Worm (Caenorhabditis elegans): ENCODE data around the gene sgo-1.

The sgo-1 gene

DNA sequence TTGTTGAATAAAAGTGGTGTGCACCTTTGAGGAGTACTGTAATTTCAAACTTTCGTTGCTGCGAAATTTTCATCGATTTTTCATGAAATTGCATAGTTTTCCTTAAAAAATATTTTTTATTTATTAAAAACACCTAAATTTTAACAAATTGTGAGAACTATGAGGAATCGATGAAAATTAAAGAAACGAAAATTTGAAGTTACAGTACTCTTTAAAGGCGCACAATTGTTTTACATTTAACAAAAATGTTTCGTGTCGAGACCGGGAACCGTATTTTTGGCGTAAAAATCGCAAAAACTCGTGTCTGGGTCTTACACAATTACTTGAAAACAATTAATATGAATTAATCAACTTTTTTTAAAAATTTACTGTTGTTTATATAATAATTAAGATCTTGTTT lies 26.1 kb downstream of the sgo-1 start, which contains the start of gene rdl-1:
rdl-1 (minus strand) TSS at position 101 of the 400 bp plus-strand sequence.
- no peak for TF ChIP-seq nhr-21 (tag; optimal IDR thresholded peaks at IDR 0.05)
- TF ChIP-seq zag-1 (tag; optimal IDR thresholded peaks at IDR 0.05) = no peak
- TF ChIP-seq gmeb-1 (tag; optimal IDR thresholded peaks at IDR 0.05) = no peak
- TF ChIP-seq Y55F3AM.14 (GFP tag; optimal IDR thresholded peaks at IDR 0.05) = no peak
- no peak for TF ChIP-seq elt-1 (tag; optimal IDR thresholded peaks at IDR 0.05)
- TF ChIP-seq lin-39 (tag; optimal IDR thresholded peaks at IDR 0.05) = no peak
- TF ChIP-seq F13H6.1 (tag; optimal IDR thresholded peaks at IDR 0.05) = no peak
- no peak for TF ChIP-seq nhr-23 (tag; optimal IDR thresholded peaks at IDR 0.05)
- no peak for TF ChIP-seq dmd-4 (tag; optimal IDR thresholded peaks at IDR 0.05)
- TF ChIP-seq ZK546.5 (tag; optimal IDR thresholded peaks at IDR 0.05) = no peak
- TF ChIP-seq egl-27 (tag; optimal IDR thresholded peaks at IDR 0.05) = no peak

DNA sequence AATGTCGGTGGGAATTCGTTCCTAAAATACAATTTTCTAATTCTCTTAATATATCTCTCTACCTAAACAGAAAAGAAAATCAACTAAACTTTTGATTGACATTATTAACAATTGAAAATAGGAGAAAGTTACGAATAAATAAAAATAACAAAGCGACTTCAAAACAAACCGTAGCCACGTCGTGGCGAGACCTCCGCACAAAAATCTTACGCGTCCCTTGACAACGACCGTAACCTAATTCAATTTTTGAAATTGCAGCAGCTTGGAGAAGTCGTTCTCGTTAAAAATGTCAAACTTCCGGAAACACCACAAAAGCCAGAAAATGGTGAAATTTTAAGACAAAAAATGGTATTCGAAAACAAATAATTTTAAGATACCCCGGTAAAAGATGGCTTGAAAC lies 32.0 kb downstream of the sgo-1 start:
- no peak for TF ChIP-seq lin-11 (tag; optimal IDR thresholded peaks at IDR 0.05)
- TF ChIP-seq C34F6.9 (tag; optimal IDR thresholded peaks at IDR 0.05) = no peak

DNA sequence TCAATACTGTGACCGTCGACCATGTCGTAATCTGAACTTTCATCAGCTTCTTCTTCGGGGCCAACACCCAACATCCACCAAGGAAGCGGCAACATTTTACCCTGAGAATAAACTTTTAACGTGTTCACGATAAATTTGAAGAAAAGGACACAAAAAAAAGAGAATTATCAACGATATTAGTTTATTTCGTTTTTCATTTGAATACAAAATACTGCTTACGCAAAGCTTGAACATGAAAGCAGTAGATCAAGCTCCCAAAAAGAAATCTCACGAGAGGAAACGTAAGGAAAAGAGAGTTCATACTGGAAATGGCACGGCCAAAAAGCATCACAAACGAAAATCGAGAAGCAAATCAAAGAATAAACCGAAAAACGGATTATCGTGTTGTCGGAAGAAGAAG lies 32.5 kb downstream of the sgo-1 start, which contains the start of the genes C46A5.6 and C46A5.1:
C46A5.6 (minus strand) TSS at position 101 of the 400 bp plus-strand sequence.
C46A5.1 (plus strand) TSS at position 184 of the 400 bp plus-strand sequence.
- no peak for TF ChIP-seq nhr-77 (tag; optimal IDR thresholded peaks at IDR 0.05)
- TF ChIP-seq ztf-11 (tag; optimal IDR thresholded peaks at IDR 0.05) = no peak
- TF ChIP-seq nhr-237 (tag; optimal IDR thresholded peaks at IDR 0.05) = no peak

DNA sequence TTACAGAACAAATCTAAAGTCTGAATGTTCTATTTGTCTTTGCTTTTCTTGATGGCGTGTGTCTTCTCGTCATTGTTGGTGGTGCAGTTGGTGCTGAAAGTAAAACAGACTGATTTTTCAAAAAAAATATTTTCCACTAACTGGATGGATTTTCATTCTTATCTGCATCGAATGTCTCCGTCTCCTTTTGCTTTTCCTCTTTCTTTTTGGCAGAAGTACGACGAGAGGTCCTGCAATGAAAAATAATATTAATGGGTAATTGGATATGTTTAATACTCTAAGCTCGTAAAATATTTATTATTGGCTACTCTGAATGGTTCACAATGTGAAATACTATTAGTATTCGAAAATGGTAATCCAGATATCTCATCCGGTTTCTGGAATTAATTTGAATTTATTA lies 36.2 kb downstream of the sgo-1 start, which contains the start of gene del-7:
del-7 (plus strand) TSS at position 301 of the 400 bp plus-strand sequence.
- no peak for TF ChIP-seq Y55F3AM.14 (GFP tag; optimal IDR thresholded peaks at IDR 0.05)
- no peak for TF ChIP-seq nhr-21 (tag; optimal IDR thresholded peaks at IDR 0.05)
- TF ChIP-seq mab-5 (tag; optimal IDR thresholded peaks at IDR 0.05) = no peak
- no peak for TF ChIP-seq fos-1 (tag; optimal IDR thresholded peaks at IDR 0.05)
- TF ChIP-seq sma-9 (GFP tag; optimal IDR thresholded peaks at IDR 0.05) = no peak
- TF ChIP-seq sma-9 (tag; optimal IDR thresholded peaks at IDR 0.05) = no peak
- no peak for TF ChIP-seq nhr-12 (tag; optimal IDR thresholded peaks at IDR 0.05)
- TF ChIP-seq nhr-25 (tag; optimal IDR thresholded peaks at IDR 0.05) = no peak
- TF ChIP-seq elt-1 (tag; optimal IDR thresholded peaks at IDR 0.05) = no peak
- TF ChIP-seq nhr-10 (tag; optimal IDR thresholded peaks at IDR 0.05) = no peak
- TF ChIP-seq unc-39 (tag; optimal IDR thresholded peaks at IDR 0.05) = no peak
- no peak for TF ChIP-seq elt-3 (tag; optimal IDR thresholded peaks at IDR 0.05)
- TF ChIP-seq peb-1 (tag; optimal IDR thresholded peaks at IDR 0.05) = no peak

DNA sequence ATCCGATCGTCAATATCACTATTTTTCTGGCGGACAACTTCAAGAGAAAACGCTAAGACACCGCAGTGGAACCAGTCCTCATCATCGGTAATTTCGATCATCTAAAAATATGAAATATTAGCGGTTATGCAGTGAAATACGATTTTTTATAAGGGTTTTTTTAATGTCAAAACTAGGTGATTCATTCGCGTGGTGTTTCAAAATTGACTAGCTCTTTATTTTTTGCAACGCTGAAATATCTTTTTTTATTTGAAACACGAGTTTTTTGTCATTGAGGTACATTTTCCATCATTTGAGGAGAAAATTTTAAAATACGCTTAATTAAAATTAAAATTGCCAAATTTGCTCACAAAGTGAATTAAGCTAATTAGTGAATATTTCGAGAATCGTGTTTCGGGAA lies 36.8 kb downstream of the sgo-1 start, which contains the start of gene dsb-3:
dsb-3 (minus strand) TSS at position 101 of the 400 bp plus-strand sequence.
- TF ChIP-seq mab-5 (tag; optimal IDR thresholded peaks at IDR 0.05) = no peak
- TF ChIP-seq lsy-2 (tag; optimal IDR thresholded peaks at IDR 0.05) = no peak
- TF ChIP-seq R02D3.7 (tag; optimal IDR thresholded peaks at IDR 0.05) = no peak

DNA sequence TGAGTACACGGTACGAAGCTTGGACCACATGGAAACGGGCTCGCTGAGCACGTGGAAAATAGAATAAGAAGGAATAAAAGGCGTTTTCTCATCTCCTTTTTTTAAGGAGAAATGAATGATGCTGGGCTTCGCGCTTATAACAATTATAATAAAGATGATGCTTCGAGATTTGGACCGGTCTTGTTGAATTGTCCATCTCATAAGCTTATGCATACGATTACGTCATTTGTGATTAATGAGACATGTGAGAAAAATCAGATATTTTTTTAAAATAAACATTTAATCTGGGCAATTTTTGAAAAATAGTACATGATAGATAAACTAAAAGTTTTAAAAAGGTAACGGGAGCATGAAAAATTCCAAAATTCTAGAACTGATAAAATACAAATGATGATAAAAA lies 39.0 kb downstream of the sgo-1 start, which contains the start of gene C46A5.4:
C46A5.4 (minus strand) TSS at position 101 of the 400 bp plus-strand sequence.
- TF ChIP-seq nhr-23 (tag; optimal IDR thresholded peaks at IDR 0.05) (no peak), elt-3 (tag; optimal IDR thresholded peaks at IDR 0.05) (no peak), peb-1 (tag; optimal IDR thresholded peaks at IDR 0.05) (no peak), C34F6.9 (tag; optimal IDR thresholded peaks at IDR 0.05) (no peak)

DNA sequence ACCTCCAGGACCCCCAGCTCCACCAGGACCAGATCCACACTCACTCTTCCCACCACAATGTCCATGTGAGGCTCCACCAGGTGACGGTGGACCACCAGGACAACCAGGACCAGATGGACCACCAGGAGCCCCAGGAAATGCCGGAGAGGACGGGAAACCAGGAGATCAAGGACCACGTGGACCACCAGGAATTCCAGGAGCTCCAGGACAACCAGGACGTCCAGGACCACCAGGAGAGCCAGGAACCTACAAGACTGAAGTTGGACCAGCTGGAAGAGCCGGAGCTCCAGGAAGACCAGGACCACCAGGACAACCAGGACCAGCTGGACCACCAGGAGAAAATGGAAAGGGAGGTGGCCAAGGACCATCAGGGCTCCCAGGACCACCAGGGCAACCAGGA lies 42.2 kb downstream of the sgo-1 start:
- TF ChIP-seq lin-39 (tag; optimal IDR thresholded peaks at IDR 0.05) = no peak
- TF ChIP-seq nhr-12 (tag; optimal IDR thresholded peaks at IDR 0.05) = no peak
- TF ChIP-seq aly-2 (tag; optimal IDR thresholded peaks at IDR 0.05) = no peak
- no peak for TF ChIP-seq nhr-6 (tag; optimal IDR thresholded peaks at IDR 0.05)
- TF ChIP-seq unc-39 (tag; optimal IDR thresholded peaks at IDR 0.05) = no peak
- TF ChIP-seq sma-3 (GFP tag; optimal IDR thresholded peaks at IDR 0.05) = no peak
- no peak for TF ChIP-seq blmp-1 (tag; optimal IDR thresholded peaks at IDR 0.05; ENCODE audit: insufficient read depth)
- no peak for TF ChIP-seq fos-1 (tag; optimal IDR thresholded peaks at IDR 0.05)
- no peak for TF ChIP-seq lsy-2 (tag; optimal IDR thresholded peaks at IDR 0.05)
- TF ChIP-seq ceh-82 (tag; optimal IDR thresholded peaks at IDR 0.05) = no peak
